Fruit fly (Drosophila melanogaster) whole organism, prepupa: ENCODE measurements around the gene CG15027.
A peak's percentile ranks its signal among the peaks of the same experiment; 100 is the strongest.

ENCODE experiments used
- Blimp-1 ChIP-seq: fragments of 200-800 bp; sonication (Bioruptor generic); optimal IDR thresholded peaks from 3 replicates; lab custom pipeline; 2017; ENCODE audit warnings: missing biosample characterization, missing genetic modification characterization, mild to moderate bottlenecking, moderate library complexity, missing genetic modification reagents
- CG10669 ChIP-seq: fragments of 200-800 bp; sonication (Bioruptor generic); optimal IDR thresholded peaks from 3 replicates; lab custom pipeline; 2018; ENCODE audit warnings: missing biosample characterization, mild to moderate bottlenecking, missing genetic modification characterization, moderate library complexity
- CG11294 ChIP-seq: fragments of 200-800 bp; sonication (Bioruptor generic); IDR thresholded peaks from 2 replicates; pipeline ENCODE4 v1.3.6; 2022; ENCODE audit warnings: missing biosample characterization, missing genetic modification characterization
- CG11762 ChIP-seq: fragments of 200-800 bp; sonication (Bioruptor generic); optimal IDR thresholded peaks from 3 replicates; lab custom pipeline; 2016; ENCODE audit warnings: missing biosample characterization, missing genetic modification characterization; ENCODE audit not compliant: insufficient read depth
- CG11902 ChIP-seq: fragments of 200-800 bp; sonication (Bioruptor generic); optimal IDR thresholded peaks from 3 replicates; lab custom pipeline; 2016; ENCODE audit warnings: missing biosample characterization, missing genetic modification characterization
- CG15336 ChIP-seq: fragments of 200-800 bp; sonication (Bioruptor generic); IDR thresholded peaks from 2 replicates; pipeline ENCODE4 v1.3.6; 2022; ENCODE audit warnings: missing biosample characterization, missing genetic modification characterization
- CG1621 ChIP-seq: fragments of 200-800 bp; sonication (Bioruptor generic); optimal IDR thresholded peaks from 3 replicates; lab custom pipeline; 2018; ENCODE audit warnings: missing biosample characterization, mild to moderate bottlenecking, missing genetic modification characterization
- CG16779 ChIP-seq: fragments of 200-800 bp; sonication (Bioruptor generic); optimal IDR thresholded peaks from 3 replicates; lab custom pipeline; 2017; ENCODE audit warnings: missing biosample characterization, mild to moderate bottlenecking, missing genetic modification characterization
- CG3032 ChIP-seq: fragments of 200-800 bp; optimal IDR thresholded peaks from 2 replicates; lab custom pipeline; 2019; ENCODE audit warnings: missing biosample characterization, mild to moderate bottlenecking, missing genetic modification characterization, moderate library complexity
- CG31627 ChIP-seq: fragments of 200-800 bp; sonication (Bioruptor generic); optimal IDR thresholded peaks from 3 replicates; lab custom pipeline; 2016; ENCODE audit warnings: missing biosample characterization, missing genetic modification characterization
- CG34406 ChIP-seq: fragments of 200-800 bp; sonication (Bioruptor generic); optimal IDR thresholded peaks from 3 replicates; lab custom pipeline; 2016; ENCODE audit warnings: missing biosample characterization, missing genetic modification characterization
- CG3919 ChIP-seq: fragments of 200-800 bp; sonication (Bioruptor generic); optimal IDR thresholded peaks from 3 replicates; lab custom pipeline; 2016; ENCODE audit warnings: missing biosample characterization, missing genetic modification characterization
- CG6163 ChIP-seq: fragments of 200-800 bp; sonication (Bioruptor generic); IDR thresholded peaks from 3 replicates; pipeline ENCODE4 v1.3.6; 2022; ENCODE audit warnings: missing biosample characterization, missing genetic modification characterization
- CG6276 ChIP-seq: fragments of 200-800 bp; sonication (Bioruptor generic); optimal IDR thresholded peaks from 2 replicates; lab custom pipeline; 2017; ENCODE audit warnings: missing biosample characterization, mild to moderate bottlenecking, missing genetic modification characterization
- CG6792 ChIP-seq: fragments of 200-800 bp; sonication (Bioruptor generic); optimal IDR thresholded peaks from 3 replicates; lab custom pipeline; 2016; ENCODE audit warnings: missing biosample characterization, missing genetic modification characterization
- CG6808 ChIP-seq: fragments of 200-800 bp; sonication (Bioruptor generic); optimal IDR thresholded peaks from 3 replicates; lab custom pipeline; 2017; ENCODE audit warnings: missing biosample characterization, missing genetic modification characterization, mild to moderate bottlenecking, moderate library complexity, missing genetic modification reagents
- CG7368 ChIP-seq: fragments of 200-800 bp; sonication (Bioruptor generic); optimal IDR thresholded peaks from 3 replicates; lab custom pipeline; 2016; ENCODE audit warnings: missing biosample characterization, missing genetic modification characterization
- CG8119 ChIP-seq: fragments of 200-800 bp; sonication (Bioruptor generic); IDR thresholded peaks from 3 replicates; pipeline ENCODE4 v1.3.6; 2022; ENCODE audit warnings: missing biosample characterization, missing genetic modification characterization
- CG8319 ChIP-seq: fragments of 200-800 bp; sonication (Bioruptor generic); optimal IDR thresholded peaks from 3 replicates; lab custom pipeline; 2016; ENCODE audit warnings: missing biosample characterization, missing genetic modification characterization
- CG8632 ChIP-seq: fragments of 200-800 bp; sonication (Bioruptor generic); optimal IDR thresholded peaks from 3 replicates; lab custom pipeline; 2016; ENCODE audit warnings: missing biosample characterization, missing genetic modification characterization
- CG9139 ChIP-seq: fragments of 200-800 bp; sonication (Bioruptor generic); optimal IDR thresholded peaks from 3 replicates; lab custom pipeline; 2017; ENCODE audit warnings: missing biosample characterization, mild to moderate bottlenecking, missing genetic modification characterization
- Eip75B ChIP-seq: fragments of 200-800 bp; sonication (Bioruptor generic); optimal IDR thresholded peaks from 3 replicates; lab custom pipeline; 2016; ENCODE audit warnings: missing biosample characterization, missing genetic modification characterization
- Eip78C ChIP-seq: fragments of 200-800 bp; sonication (Bioruptor generic); peaks from one replicate; lab custom pipeline; 2016; ENCODE audit warnings: missing biosample characterization, missing genetic modification characterization
- Eip93F ChIP-seq: fragments of 200-800 bp; sonication (Bioruptor generic); optimal IDR thresholded peaks from 2 replicates; lab custom pipeline; 2016; ENCODE audit warnings: missing biosample characterization, mild to moderate bottlenecking, missing genetic modification characterization
- Ets21C ChIP-seq: fragments of 200-800 bp; sonication (Bioruptor generic); optimal IDR thresholded peaks from 3 replicates; lab custom pipeline; 2016; ENCODE audit warnings: missing biosample characterization, missing genetic modification characterization
- Ets96B ChIP-seq: fragments of 200-800 bp; optimal IDR thresholded peaks from 2 replicates; lab custom pipeline; 2019; ENCODE audit warnings: missing biosample characterization, mild to moderate bottlenecking, missing genetic modification characterization, moderate library complexity
- Gug ChIP-seq: fragments of 200-800 bp; sonication (Bioruptor generic); IDR thresholded peaks from 2 replicates; pipeline ENCODE4 v1.3.6; 2022; ENCODE audit warnings: missing biosample characterization, missing genetic modification characterization
- Hr38 ChIP-seq: sonication (Bioruptor generic); optimal IDR thresholded peaks from 2 replicates; lab custom pipeline; 2016; ENCODE audit warnings: missing biosample characterization, missing genetic modification characterization
- Lpt ChIP-seq: fragments of 200-800 bp; sonication (Bioruptor generic); optimal IDR thresholded peaks from 3 replicates; lab custom pipeline; 2016; ENCODE audit warnings: missing biosample characterization, missing genetic modification characterization
- Met ChIP-seq: fragments of 200-800 bp; sonication (Bioruptor generic); optimal IDR thresholded peaks from 3 replicates; lab custom pipeline; 2016; ENCODE audit warnings: missing biosample characterization, missing genetic modification characterization
- OdsH ChIP-seq: fragments of 200-800 bp; sonication (Bioruptor generic); optimal IDR thresholded peaks from 3 replicates; lab custom pipeline; 2016; ENCODE audit warnings: missing biosample characterization, missing genetic modification characterization
- Smox ChIP-seq: fragments of 200-800 bp; sonication (Bioruptor generic); optimal IDR thresholded peaks from 3 replicates; lab custom pipeline; 2016; ENCODE audit warnings: missing biosample characterization, missing genetic modification characterization
- Sox102F ChIP-seq: fragments of 200-800 bp; sonication (Bioruptor generic); optimal IDR thresholded peaks from 2 replicates; lab custom pipeline; 2016; ENCODE audit warnings: missing biosample characterization, mild to moderate bottlenecking, missing genetic modification characterization
- Sox14 ChIP-seq: fragments of 200-800 bp; sonication (Bioruptor generic); optimal IDR thresholded peaks from 3 replicates; lab custom pipeline; 2016; ENCODE audit warnings: missing biosample characterization, missing genetic modification characterization
- Sox15 ChIP-seq: fragments of 200-800 bp; sonication (Bioruptor generic); optimal IDR thresholded peaks from 3 replicates; lab custom pipeline; 2016; ENCODE audit warnings: missing biosample characterization, missing genetic modification characterization
- achi ChIP-seq: fragments of 200-800 bp; sonication (Bioruptor generic); optimal IDR thresholded peaks from 3 replicates; lab custom pipeline; 2016; ENCODE audit warnings: missing biosample characterization, missing genetic modification characterization
- acj6 ChIP-seq: fragments of 200-800 bp; sonication (Bioruptor generic); optimal IDR thresholded peaks from 3 replicates; lab custom pipeline; 2016; ENCODE audit warnings: missing biosample characterization, missing genetic modification characterization
- cyc ChIP-seq: fragments of 200-800 bp; sonication (Bioruptor generic); optimal IDR thresholded peaks from 3 replicates; lab custom pipeline; 2016; ENCODE audit warnings: missing biosample characterization, missing genetic modification characterization
- dsx ChIP-seq: fragments of 200-800 bp; optimal IDR thresholded peaks from 3 replicates; lab custom pipeline; 2019; ENCODE audit warnings: missing biosample characterization, mild to moderate bottlenecking, missing genetic modification characterization, moderate library complexity; ENCODE audit not compliant: poor library complexity, severe bottlenecking
- eg ChIP-seq: fragments of 200-800 bp; sonication (Bioruptor generic); IDR thresholded peaks from 3 replicates; pipeline ENCODE4 v1.3.6; 2022; ENCODE audit warnings: missing biosample characterization, missing genetic modification characterization
- esn ChIP-seq: fragments of 200-800 bp; sonication (Bioruptor generic); optimal IDR thresholded peaks from 2 replicates; lab custom pipeline; 2016; ENCODE audit warnings: missing biosample characterization, mild to moderate bottlenecking, missing genetic modification characterization, moderate library complexity
- fd59A ChIP-seq: fragments of 200-800 bp; sonication (Bioruptor generic); optimal IDR thresholded peaks from 2 replicates; lab custom pipeline; 2017; ENCODE audit warnings: missing biosample characterization, mild to moderate bottlenecking, missing genetic modification characterization, missing genetic modification reagents
- fd85E ChIP-seq: fragments of 200-800 bp; sonication (Bioruptor generic); optimal IDR thresholded peaks from 3 replicates; lab custom pipeline; 2016; ENCODE audit warnings: missing biosample characterization, missing genetic modification characterization
- lz ChIP-seq: fragments of 200-800 bp; sonication (Bioruptor generic); optimal IDR thresholded peaks from 3 replicates; lab custom pipeline; 2016; ENCODE audit warnings: missing biosample characterization, missing genetic modification characterization
- net ChIP-seq: fragments of 200-800 bp; sonication (Bioruptor generic); optimal IDR thresholded peaks from 3 replicates; lab custom pipeline; 2016; ENCODE audit warnings: missing biosample characterization, missing genetic modification characterization
- pdm3 ChIP-seq: fragments of 200-800 bp; sonication (Bioruptor generic); optimal IDR thresholded peaks from 3 replicates; lab custom pipeline; 2016; ENCODE audit warnings: missing biosample characterization, missing genetic modification characterization
- salr ChIP-seq, 2 experiments: fragments of 200-800 bp; sonication (Bioruptor generic); optimal IDR thresholded peaks; 3 replicates each; lab custom pipeline; 2016 to 2018; ENCODE audit warnings: missing biosample characterization in 2 of 2, missing genetic modification characterization in 2 of 2, mild to moderate bottlenecking in 1 of 2
- ss ChIP-seq, 2 experiments: fragments of 200-800 bp; sonication (Bioruptor generic); optimal IDR thresholded peaks; 2 replicates in 1 of 2; 3 replicates in 1 of 2; lab custom pipeline; 2017 to 2018; ENCODE audit warnings: mild to moderate bottlenecking in 2 of 2, missing biosample characterization in 2 of 2, missing genetic modification characterization in 2 of 2, moderate library complexity in 1 of 2
- svp ChIP-seq: fragments of 200-800 bp; sonication (Bioruptor generic); peaks from one replicate; lab custom pipeline; 2016; ENCODE audit warnings: missing biosample characterization, missing genetic modification characterization
- topi ChIP-seq: fragments of 200-800 bp; sonication (Bioruptor generic); optimal IDR thresholded peaks from 3 replicates; lab custom pipeline; 2016; ENCODE audit warnings: missing biosample characterization, missing genetic modification characterization
- vri ChIP-seq: fragments of 200-800 bp; sonication (Bioruptor generic); optimal IDR thresholded peaks from 3 replicates; lab custom pipeline; 2016; ENCODE audit warnings: missing biosample characterization, mild to moderate bottlenecking, missing genetic modification characterization

The CG15027 gene

dm6 chrX:15063404-15064062 lies 22.1 kb downstream of the CG15027 start, which contains the start of the genes hiw and ND-B18:
Gene hiw (minus strand): TSS chrX:15063429.
Gene ND-B18 (plus strand): TSS chrX:15063733.
- TF ChIP-seq CG1621 (tag; lab: Kevin White, UChicago) (no peak), lz (GFP tag; lab: Kevin White, UChicago) (peak; percentile 24), achi (GFP tag; lab: Kevin White, UChicago) (peak; percentile 100), Hr38 (GFP tag; lab: Kevin White, UChicago) (no peak), CG11762 (no peak), CG10669 (GFP tag; lab: Kevin White, UChicago) (no peak), CG11902 (no peak), CG8632 (GFP tag; lab: Kevin White, UChicago) (no peak), net (GFP tag; lab: Kevin White, UChicago) (no peak), CG8319 (GFP tag; lab: Kevin White, UChicago) (no peak), Blimp-1 (GFP tag; lab: Kevin White, UChicago) (no peak), Sox102F (GFP tag; lab: Kevin White, UChicago) (no peak), CG6792 (GFP tag; lab: Kevin White, UChicago) (no peak), Sox15 (GFP tag; lab: Kevin White, UChicago) (no peak), CG6163 (GFP tag; lab: Robert Waterston, UW) (peak; percentile 9; the same call in 1 of the 3 replicates), Gug (GFP tag; lab: Robert Waterston, UW) (no peak), Eip93F (no peak), OdsH (peak; percentile 6), CG7368 (GFP tag; lab: Kevin White, UChicago) (no peak), CG34406 (GFP tag; lab: Kevin White, UChicago) (no peak), esn (peak; percentile 13), CG16779 (tag; lab: Kevin White, UChicago) (no peak), Eip75B (GFP tag; lab: Kevin White, UChicago) (no peak), topi (GFP tag; lab: Kevin White, UChicago) (no peak), fd85E (GFP tag; lab: Kevin White, UChicago) (no peak), Ets96B (no peak), Lpt (GFP tag; lab: Kevin White, UChicago) (no peak), ss (GFP tag; optimal IDR thresholded peaks at IDR 0.05; lab: Kevin White, UChicago) (no peak), Ets21C (GFP tag; lab: Kevin White, UChicago) (no peak), CG31627 (GFP tag; lab: Kevin White, UChicago) (no peak), CG3032 (tag; lab: Kevin White, UChicago) (no peak), Smox (no peak), dsx (GFP tag; lab: Kevin White, UChicago) (peak; percentile 77), Sox14 (GFP tag; lab: Kevin White, UChicago) (peak; percentile 45), CG6808 (GFP tag; lab: Kevin White, UChicago) (no peak), CG11294 (no peak), fd59A (GFP tag; lab: Kevin White, UChicago) (no peak), cyc (GFP tag; lab: Kevin White, UChicago) (no peak), CG8119 (GFP tag; lab: Robert Waterston, UW) (no peak), eg (GFP tag; lab: Robert Waterston, UW) (no peak), salr (GFP tag; optimal IDR thresholded peaks at IDR 0.05; lab: Kevin White, UChicago) (no peak), Met (GFP tag; lab: Kevin White, UChicago) (no peak), svp (peak; percentile 84), pdm3 (GFP tag; lab: Kevin White, UChicago) (no peak), CG15336 (GFP tag; lab: Robert Waterston, UW) (no peak), CG6276 (no peak), Eip78C (GFP tag; lab: Kevin White, UChicago) (peak; percentile 73), acj6 (no peak), CG3919 (GFP tag; lab: Kevin White, UChicago) (peak; percentile 6), CG9139 (GFP tag; lab: Kevin White, UChicago) (no peak), vri (no peak)
